Worm (Caenorhabditis elegans) whole organism, L4 larva: ENCODE data around the gene abts-3.
A peak's percentile ranks its signal among the peaks of the same experiment; 100 is the strongest.

Experiments
- F26F4.8 ChIP-seq: fragments of 200-800 bp; sonication (Bioruptor generic); conservative IDR thresholded peaks from 2 replicates; pipeline ENCODE4 v1.3.6; 2022; ENCODE audit warnings: missing genetic modification characterization, missing compliant biosample characterization
- ceh-28 ChIP-seq: fragments of 150-350 bp; optimal IDR thresholded peaks from 2 replicates; lab custom pipeline; 2014; ENCODE audit warnings: missing biosample characterization, missing genetic modification reagents, missing genetic modification characterization
- dmd-6 ChIP-seq: fragments of 200-800 bp; sonication (Bioruptor generic); IDR thresholded peaks from 2 replicates; pipeline ENCODE4 v1.3.6; 2022; ENCODE audit warnings: missing genetic modification reagents, missing genetic modification characterization, missing compliant biosample characterization
- fkh-10 ChIP-seq: fragments of 150-350 bp; optimal IDR thresholded peaks from 2 replicates; lab custom pipeline; 2014; ENCODE audit warnings: missing biosample characterization, missing genetic modification reagents, missing genetic modification characterization
- lin-13 ChIP-seq: fragments of 150-350 bp; optimal IDR thresholded peaks from 2 replicates; lab custom pipeline; 2014; ENCODE audit warnings: missing biosample characterization, missing genetic modification reagents, missing genetic modification characterization
- nhr-102 ChIP-seq: sonication (generic microtip); optimal IDR thresholded peaks from 2 replicates; lab custom pipeline; 2016; ENCODE audit warnings: mild to moderate bottlenecking, missing genetic modification characterization, moderate library complexity, missing compliant biosample characterization
- snpc-4 ChIP-seq: fragments of 150-350 bp; optimal IDR thresholded peaks from 2 replicates; lab custom pipeline; 2014; ENCODE audit warnings: missing biosample characterization, missing genetic modification characterization
- unc-62 ChIP-seq, 3 experiments: fragments of 150-350 bp in 1 of 3; sonication (generic microtip); optimal IDR thresholded peaks in 2 of 3; peaks in 1 of 3; 1 replicate in 1 of 3; 2 replicates in 2 of 3; lab custom pipeline; 2014 to 2017; ENCODE audit warnings: missing biosample characterization in 3 of 3, missing genetic modification characterization in 3 of 3, missing genetic modification reagents in 3 of 3, missing genotype in 1 of 3

DNA sequence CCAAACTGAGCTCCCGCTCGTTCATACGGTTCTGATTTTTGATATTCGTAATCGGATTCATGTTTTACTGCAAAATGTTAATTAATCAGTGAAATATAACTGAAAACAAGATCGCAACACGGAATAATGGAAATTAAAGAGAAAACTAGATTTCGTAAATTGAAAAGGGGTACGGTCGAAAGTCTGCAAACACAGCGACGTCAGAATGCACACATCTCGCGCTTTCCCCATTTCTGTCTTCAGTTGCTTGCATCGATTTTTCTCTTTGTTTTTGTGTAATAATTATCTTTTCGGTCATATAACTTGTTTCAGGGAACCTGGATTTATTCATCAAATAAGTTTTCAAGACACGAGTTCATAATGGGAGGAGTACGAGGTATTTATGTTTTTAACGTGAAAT lies 64.2 kb downstream of the abts-3 start, which contains the start of the genes rbmx-2 and C30B5.2:
- TF ChIP-seq nhr-102 (tag; lab: Kevin White, UChicago), result no peak
- no peak for TF ChIP-seq lin-13 (GFP tag; lab: Kevin White, UChicago)
- TF ChIP-seq F26F4.8 (GFP tag; lab: Robert Waterston, UW), result no peak
- TF ChIP-seq dmd-6, result peak; percentile 24; the same call in 1 of the 2 replicates
- no peak for TF ChIP-seq ceh-28
- TF ChIP-seq unc-62 (GFP tag; optimal IDR thresholded peaks at IDR 0.05 in 1 of 2; lab: Kevin White, UChicago), result peak in 1 of 2 experiments; percentile 89
- no peak for TF ChIP-seq unc-62 (tag; optimal IDR thresholded peaks at IDR 0.05; lab: Kevin White, UChicago)
- no peak for TF ChIP-seq snpc-4 (tag; lab: Kevin White, UChicago)
- no peak for TF ChIP-seq fkh-10 (GFP tag; lab: Kevin White, UChicago)
